Worm (Caenorhabditis elegans) whole organism, early embryonic: ENCODE results near the gene cka-2.

Source experiments
- F13C5.2 ChIP-seq: sonication (generic microtip); optimal IDR thresholded peaks from 2 replicates; lab custom pipeline; 2017; ENCODE audit warnings: mild to moderate bottlenecking, missing genetic modification characterization, inconsistent platforms, missing compliant biosample characterization
- aly-1 ChIP-seq: sonication (generic microtip); optimal IDR thresholded peaks from 2 replicates; lab custom pipeline; 2016; ENCODE audit warnings: missing genetic modification characterization, missing compliant biosample characterization
- ama-1 ChIP-seq: fragments of 150-350 bp; optimal IDR thresholded peaks from 2 replicates; lab custom pipeline; 2014
- ceh-36 ChIP-seq: sonication (generic microtip); optimal IDR thresholded peaks from 2 replicates; lab custom pipeline; 2016; ENCODE audit warnings: missing genetic modification characterization, inconsistent platforms, missing compliant biosample characterization
- flt-1 ChIP-seq: fragments of 200-800 bp; sonication (Bioruptor generic); IDR thresholded peaks from 2 replicates; pipeline ENCODE4 v1.3.6; 2022; ENCODE audit warnings: missing genetic modification characterization, missing compliant biosample characterization
- hmbx-1 ChIP-seq: sonication (generic microtip); optimal IDR thresholded peaks from 2 replicates; lab custom pipeline; 2016; ENCODE audit warnings: mild to moderate bottlenecking, missing genetic modification characterization, missing compliant biosample characterization
- hmg-4 ChIP-seq: fragments of 200-800 bp; sonication (Bioruptor generic); optimal IDR thresholded peaks from 2 replicates; lab custom pipeline; 2018; ENCODE audit warnings: mild to moderate bottlenecking, missing genetic modification characterization, missing compliant biosample characterization
- scrt-1 ChIP-seq: fragments of 200-800 bp; sonication (Bioruptor generic); IDR thresholded peaks from 2 replicates; pipeline ENCODE4 v1.3.6; 2022; ENCODE audit warnings: missing genetic modification characterization, missing compliant biosample characterization
- tbx-11 ChIP-seq: fragments of 200-800 bp; sonication (Bioruptor generic); IDR thresholded peaks from 2 replicates; pipeline ENCODE4 v1.3.6; 2022; ENCODE audit warnings: missing genetic modification characterization, missing compliant biosample characterization
- tbx-37 ChIP-seq: fragments of 200-800 bp; sonication (Bioruptor generic); conservative IDR thresholded peaks from 2 replicates; pipeline ENCODE4 v1.3.6; 2022; ENCODE audit warnings: missing genetic modification reagents, missing genetic modification characterization, missing compliant biosample characterization
- tra-4 ChIP-seq: sonication (generic microtip); optimal IDR thresholded peaks from 2 replicates; lab custom pipeline; 2017; ENCODE audit warnings: missing genetic modification characterization, missing compliant biosample characterization

- TF ChIP-seq F13C5.2 (tag; lab: Kevin White, UChicago) (no peak), scrt-1 (GFP tag; lab: Robert Waterston, UW) (no peak), ceh-36 (no peak), aly-1 (tag; lab: Kevin White, UChicago) (no peak), ama-1 (no peak), hmbx-1 (tag; lab: Kevin White, UChicago) (no peak), tbx-37 (no peak), tra-4 (tag; lab: Kevin White, UChicago) (no peak), hmg-4 (no peak), flt-1 (no peak), tbx-11 (GFP tag; lab: Robert Waterston, UW) (no peak)
Observed at ce11 chrX:4248949-4249348, 37.0 kb upstream of the cka-2 start, which contains the start of gene hlh-13.
